Fruit fly (Drosophila melanogaster) whole organism, embryonic: ENCODE measurements around the gene papi.

Source experiments
- Abd-B ChIP-seq: fragments of 200-800 bp; sonication (Bioruptor generic); optimal IDR thresholded peaks from 2 replicates; lab custom pipeline; 2018; ENCODE audit warnings: missing biosample characterization, mild to moderate bottlenecking, missing genetic modification characterization, moderate library complexity
- CG10209 ChIP-seq: fragments of 200-800 bp; sonication (Bioruptor generic); optimal IDR thresholded peaks from 3 replicates; lab custom pipeline; 2017; ENCODE audit warnings: missing biosample characterization, mild to moderate bottlenecking, missing genetic modification characterization, missing genetic modification reagents
- CG10274 ChIP-seq: fragments of 200-800 bp; sonication (Bioruptor generic); optimal IDR thresholded peaks from 3 replicates; lab custom pipeline; 2017; ENCODE audit warnings: missing biosample characterization, mild to moderate bottlenecking, missing genetic modification characterization
- CG11247 ChIP-seq: fragments of 200-800 bp; sonication (Bioruptor generic); IDR thresholded peaks from 2 replicates; pipeline ENCODE4 v1.3.6; 2022; ENCODE audit warnings: missing biosample characterization, missing genetic modification characterization
- CG11398 ChIP-seq: fragments of 200-800 bp; sonication (Bioruptor generic); optimal IDR thresholded peaks from 2 replicates; lab custom pipeline; 2016; ENCODE audit warnings: missing biosample characterization, missing genetic modification characterization
- CG12769 ChIP-seq: fragments of 200-800 bp; sonication (Bioruptor generic); optimal IDR thresholded peaks from 2 replicates; lab custom pipeline; 2019; ENCODE audit warnings: missing biosample characterization, mild to moderate bottlenecking, missing genetic modification characterization, moderate library complexity
- CG13894 ChIP-seq: fragments of 200-800 bp; sonication (Bioruptor generic); optimal IDR thresholded peaks from 3 replicates; lab custom pipeline; 2018; ENCODE audit warnings: missing biosample characterization, mild to moderate bottlenecking, missing genetic modification characterization, moderate library complexity
- CG14965 ChIP-seq: fragments of 200-800 bp; sonication (Bioruptor generic); optimal IDR thresholded peaks from 2 replicates; lab custom pipeline; 2016; ENCODE audit warnings: missing biosample characterization, missing genetic modification characterization, borderline replicate concordance
- CG17359 ChIP-seq: fragments of 200-800 bp; sonication (Bioruptor generic); optimal IDR thresholded peaks from 3 replicates; lab custom pipeline; 2018; ENCODE audit warnings: missing biosample characterization, mild to moderate bottlenecking, missing genetic modification characterization, moderate library complexity
- CG2199 ChIP-seq: fragments of 200-800 bp; sonication (Bioruptor generic); IDR thresholded peaks from 3 replicates; pipeline ENCODE4 v1.3.6; 2022; ENCODE audit warnings: missing biosample characterization, missing genetic modification characterization
- CG43689 ChIP-seq: fragments of 200-800 bp; sonication (Bioruptor generic); IDR thresholded peaks from 2 replicates; pipeline ENCODE4 v1.3.6; 2022; ENCODE audit warnings: missing biosample characterization, missing genetic modification characterization
- CG5180 ChIP-seq: fragments of 200-800 bp; sonication (Bioruptor generic); optimal IDR thresholded peaks from 3 replicates; lab custom pipeline; 2017; ENCODE audit warnings: missing biosample characterization, missing genetic modification characterization, mild to moderate bottlenecking, moderate library complexity, missing genetic modification reagents
- CG8478 ChIP-seq: fragments of >200 bp; optimal IDR thresholded peaks from 2 replicates; lab custom pipeline; 2018
- Dbx ChIP-seq: fragments of 200-800 bp; sonication (Bioruptor generic); IDR thresholded peaks from 3 replicates; pipeline ENCODE4 v1.3.6; 2022; ENCODE audit warnings: missing biosample characterization, missing genetic modification characterization
- Deaf1 ChIP-seq: fragments of 200-800 bp; optimal IDR thresholded peaks from 3 replicates; lab custom pipeline; 2019; ENCODE audit warnings: missing biosample characterization, mild to moderate bottlenecking, missing genetic modification characterization, moderate library complexity
- ERR ChIP-seq: fragments of 200-800 bp; sonication (Bioruptor generic); optimal IDR thresholded peaks from 2 replicates; lab custom pipeline; 2016; ENCODE audit warnings: missing biosample characterization, missing genetic modification characterization
- Eip74EF ChIP-seq, 2 experiments: fragments of 200-800 bp in 1 of 2; fragments of >200 bp in 1 of 2; sonication (Bioruptor generic) in 1 of 2; optimal IDR thresholded peaks; 2 replicates each; lab custom pipeline; 2017 to 2019; ENCODE audit warnings: missing biosample characterization in 2 of 2, missing genetic modification characterization in 2 of 2, mild to moderate bottlenecking in 1 of 2, moderate library complexity in 1 of 2
- Ets97D ChIP-seq: fragments of 200-800 bp; sonication (Bioruptor generic); optimal IDR thresholded peaks from 3 replicates; lab custom pipeline; 2016; ENCODE audit warnings: missing biosample characterization, missing genetic modification characterization
- Hr3 ChIP-seq: fragments of 200-800 bp; sonication (Bioruptor generic); optimal IDR thresholded peaks from 3 replicates; lab custom pipeline; 2016; ENCODE audit warnings: missing biosample characterization, missing genetic modification characterization
- Hr78 ChIP-seq, 2 experiments: fragments of 200-800 bp in 1 of 2; fragments of >200 bp in 1 of 2; sonication (Bioruptor generic) in 1 of 2; optimal IDR thresholded peaks; 2 replicates each; lab custom pipeline; 2017 to 2019; ENCODE audit warnings: missing biosample characterization in 2 of 2, missing genetic modification characterization in 2 of 2, mild to moderate bottlenecking in 1 of 2, moderate library complexity in 1 of 2
- Med ChIP-seq: fragments of 200-800 bp; sonication (Bioruptor generic); peaks from one replicate; lab custom pipeline; 2016; ENCODE audit warnings: missing biosample characterization, missing genetic modification characterization, mild to moderate bottlenecking, inconsistent platforms, moderate library complexity
- Meics ChIP-seq: fragments of 200-800 bp; sonication (Bioruptor generic); optimal IDR thresholded peaks from 2 replicates; lab custom pipeline; 2017; ENCODE audit warnings: missing biosample characterization, mild to moderate bottlenecking, missing genetic modification characterization
- Myb ChIP-seq: fragments of 200-800 bp; sonication (Bioruptor generic); optimal IDR thresholded peaks from 2 replicates; lab custom pipeline; 2016; ENCODE audit warnings: missing biosample characterization, missing genetic modification characterization
- Nf-YB ChIP-seq: fragments of 200-800 bp; sonication (Bioruptor generic); optimal IDR thresholded peaks from 3 replicates; lab custom pipeline; 2019; ENCODE audit warnings: missing biosample characterization, mild to moderate bottlenecking, missing genetic modification characterization, moderate library complexity
- Side ChIP-seq: fragments of 200-800 bp; sonication (Bioruptor generic); optimal IDR thresholded peaks from 2 replicates; lab custom pipeline; 2016; ENCODE audit warnings: missing biosample characterization, missing genetic modification characterization
- ap ChIP-seq: fragments of 200-800 bp; sonication (Bioruptor generic); IDR thresholded peaks from 2 replicates; pipeline ENCODE4 v1.3.6; 2022; ENCODE audit warnings: missing biosample characterization, missing genetic modification characterization
- cas ChIP-seq: fragments of 200-800 bp; sonication (Bioruptor generic); IDR thresholded peaks from 2 replicates; pipeline ENCODE4 v1.3.6; 2022; ENCODE audit warnings: missing biosample characterization, missing genetic modification characterization
- cato ChIP-seq: fragments of 200-800 bp; sonication (Bioruptor generic); optimal IDR thresholded peaks from 2 replicates; lab custom pipeline; 2016; ENCODE audit warnings: missing biosample characterization, missing genetic modification characterization, borderline replicate concordance
- dysf ChIP-seq: fragments of 200-800 bp; sonication (Bioruptor generic); IDR thresholded peaks from 3 replicates; pipeline ENCODE4 v1.3.6; 2022; ENCODE audit warnings: missing biosample characterization, missing genetic modification characterization
- exex ChIP-seq: fragments of 200-800 bp; sonication (Bioruptor generic); optimal IDR thresholded peaks from 4 replicates; lab custom pipeline; 2018; ENCODE audit warnings: missing biosample characterization, mild to moderate bottlenecking, missing genetic modification characterization, moderate library complexity
- fru ChIP-seq: fragments of >200 bp; optimal IDR thresholded peaks from 2 replicates; lab custom pipeline; 2017
- ftz-f1 ChIP-seq: fragments of 200-800 bp; sonication (Bioruptor generic); optimal IDR thresholded peaks from 2 replicates; lab custom pipeline; 2016; ENCODE audit warnings: missing biosample characterization, missing genetic modification characterization
- gt ChIP-seq: fragments of 200-800 bp; sonication (Bioruptor generic); IDR thresholded peaks from 2 replicates; pipeline ENCODE4 v1.3.6; 2022; ENCODE audit warnings: missing biosample characterization, missing genetic modification characterization
- insv ChIP-seq, 2 experiments: fragments of 200-800 bp; sonication (Bioruptor generic); optimal IDR thresholded peaks; 3 replicates each; lab custom pipeline; 2016 to 2018; ENCODE audit warnings: missing biosample characterization in 2 of 2, missing genetic modification characterization in 2 of 2
- inv ChIP-seq: fragments of 200-800 bp; sonication (Bioruptor generic); IDR thresholded peaks from 2 replicates; pipeline ENCODE4 v1.3.6; 2022; ENCODE audit warnings: missing biosample characterization, missing genetic modification characterization; ENCODE audit not compliant: partially characterized antibody
- luna ChIP-seq: fragments of 200-800 bp; sonication (Bioruptor generic); optimal IDR thresholded peaks from 2 replicates; lab custom pipeline; 2016; ENCODE audit warnings: missing biosample characterization, missing genetic modification characterization
- oc ChIP-seq: fragments of 200-800 bp; sonication (Bioruptor generic); optimal IDR thresholded peaks from 2 replicates; lab custom pipeline; 2018; ENCODE audit warnings: missing biosample characterization, mild to moderate bottlenecking, missing genetic modification characterization, moderate library complexity
- odd ChIP-seq: fragments of 200-800 bp; sonication (Bioruptor generic); optimal IDR thresholded peaks from 2 replicates; lab custom pipeline; 2017; ENCODE audit warnings: missing biosample characterization, mild to moderate bottlenecking, missing genetic modification characterization
- pita ChIP-seq: fragments of 200-800 bp; sonication (Bioruptor generic); optimal IDR thresholded peaks from 2 replicates; lab custom pipeline; 2017; ENCODE audit warnings: missing biosample characterization, mild to moderate bottlenecking, missing genetic modification characterization
- salm ChIP-seq: fragments of 200-800 bp; sonication (Bioruptor generic); optimal IDR thresholded peaks from 2 replicates; lab custom pipeline; 2018; ENCODE audit warnings: missing biosample characterization, mild to moderate bottlenecking, missing genetic modification characterization
- sd ChIP-seq: fragments of 200-800 bp; sonication (Bioruptor generic); optimal IDR thresholded peaks from 3 replicates; lab custom pipeline; 2018; ENCODE audit warnings: missing biosample characterization, mild to moderate bottlenecking, missing genetic modification characterization, moderate library complexity
- slou ChIP-seq: fragments of 200-800 bp; sonication (Bioruptor generic); optimal IDR thresholded peaks from 3 replicates; lab custom pipeline; 2016; ENCODE audit warnings: missing biosample characterization, missing genetic modification characterization
- sug ChIP-seq: fragments of 200-800 bp; optimal IDR thresholded peaks from 2 replicates; lab custom pipeline; 2019; ENCODE audit warnings: missing biosample characterization, mild to moderate bottlenecking, missing genetic modification characterization, moderate library complexity
- tio ChIP-seq: fragments of 200-800 bp; sonication (Bioruptor generic); optimal IDR thresholded peaks from 2 replicates; lab custom pipeline; 2017; ENCODE audit warnings: missing biosample characterization, missing genetic modification characterization, inconsistent platforms
- unc-4 ChIP-seq: fragments of 200-800 bp; sonication (Bioruptor generic); IDR thresholded peaks from 2 replicates; pipeline ENCODE4 v1.3.6; 2022; ENCODE audit warnings: missing biosample characterization, missing genetic modification characterization; ENCODE audit not compliant: partially characterized antibody
- zen ChIP-seq: fragments of 200-800 bp; sonication (Bioruptor generic); optimal IDR thresholded peaks from 3 replicates; lab custom pipeline; 2018; ENCODE audit warnings: missing biosample characterization, mild to moderate bottlenecking, missing genetic modification characterization, moderate library complexity
- zfh2 ChIP-seq: fragments of 200-800 bp; sonication (Bioruptor generic); optimal IDR thresholded peaks from 2 replicates; lab custom pipeline; 2016; ENCODE audit warnings: missing biosample characterization, missing genetic modification characterization

Gene papi

DNA sequence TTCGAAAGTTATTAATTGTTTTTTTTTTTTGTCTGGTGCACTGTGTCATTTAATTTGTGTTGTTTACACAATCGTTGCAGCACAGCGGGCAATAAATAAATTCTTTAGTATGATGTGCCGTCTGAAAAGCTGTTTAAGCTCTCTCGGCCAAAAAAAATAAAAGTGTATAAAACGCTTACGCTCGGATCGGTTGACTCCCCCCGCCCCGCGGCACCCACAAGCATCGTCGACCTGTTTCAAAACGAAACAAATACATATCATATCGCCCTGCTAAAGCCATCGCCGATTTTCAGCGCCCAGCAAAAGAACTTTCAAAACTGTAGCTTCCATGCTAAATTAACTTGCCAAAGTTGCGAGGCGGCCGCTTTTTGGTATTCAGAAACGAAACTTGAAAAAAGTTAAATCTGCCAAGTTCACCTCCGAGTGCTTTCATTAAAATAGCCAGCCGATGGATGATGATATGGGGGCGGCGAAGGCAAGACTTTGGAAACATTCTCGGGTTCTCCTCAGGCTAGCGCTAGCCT lies 26.2 kb upstream of the papi start:
- TF ChIP-seq Abd-B (no peak), exex (tag; lab: Kevin White, UChicago) (peak; percentile 19), ftz-f1 (GFP tag; lab: Kevin White, UChicago) (peak; percentile 10), zfh2 (GFP tag; lab: Kevin White, UChicago) (no peak), CG17359 (no peak), sug (peak; percentile 14), slou (no peak), sd (peak; percentile 22), Med (peak; percentile 77), CG5180 (no peak), cas (no peak), Hr78 (GFP tag; optimal IDR thresholded peaks at IDR 0.05; lab: Kevin White, UChicago) (no peak), CG12769 (tag; lab: Kevin White, UChicago) (peak; percentile 22), Deaf1 (peak; percentile 12), CG13894 (tag; lab: Kevin White, UChicago) (peak; percentile 66)

DNA sequence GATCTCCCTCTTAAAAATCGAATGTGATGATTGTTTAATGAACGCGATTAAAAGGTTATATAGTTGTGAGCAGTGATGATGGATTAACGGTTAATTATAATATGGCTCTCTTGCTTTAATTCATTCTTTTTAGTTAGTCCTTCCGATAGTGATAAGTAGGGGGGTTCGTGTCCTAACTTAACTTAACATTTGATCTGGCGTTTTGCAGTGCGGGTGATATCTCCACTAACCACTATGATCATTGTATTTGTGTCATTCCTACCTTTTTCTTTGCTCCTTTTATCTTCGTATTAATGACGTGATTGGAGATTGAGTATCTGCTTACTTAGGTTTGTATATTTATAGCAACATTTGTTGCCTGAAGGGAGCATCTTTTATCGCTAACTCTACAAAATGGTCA lies 25.2 kb upstream of the papi start:
- TF ChIP-seq insv (GFP tag; optimal IDR thresholded peaks at IDR 0.05; lab: Kevin White, UChicago): peak in 1 of 2 experiments; percentile 53
- no peak for TF ChIP-seq ap
- TF ChIP-seq salm (tag; lab: Kevin White, UChicago): no peak
- TF ChIP-seq CG2199 (GFP tag; lab: Robert Waterston, UW): no peak
- TF ChIP-seq ERR (GFP tag; lab: Kevin White, UChicago): no peak
- no peak for TF ChIP-seq CG10274 (GFP tag; lab: Kevin White, UChicago)
- TF ChIP-seq zen (tag; lab: Kevin White, UChicago): peak; percentile 16
- TF ChIP-seq pita (GFP tag; lab: Kevin White, UChicago): peak; percentile 37

DNA sequence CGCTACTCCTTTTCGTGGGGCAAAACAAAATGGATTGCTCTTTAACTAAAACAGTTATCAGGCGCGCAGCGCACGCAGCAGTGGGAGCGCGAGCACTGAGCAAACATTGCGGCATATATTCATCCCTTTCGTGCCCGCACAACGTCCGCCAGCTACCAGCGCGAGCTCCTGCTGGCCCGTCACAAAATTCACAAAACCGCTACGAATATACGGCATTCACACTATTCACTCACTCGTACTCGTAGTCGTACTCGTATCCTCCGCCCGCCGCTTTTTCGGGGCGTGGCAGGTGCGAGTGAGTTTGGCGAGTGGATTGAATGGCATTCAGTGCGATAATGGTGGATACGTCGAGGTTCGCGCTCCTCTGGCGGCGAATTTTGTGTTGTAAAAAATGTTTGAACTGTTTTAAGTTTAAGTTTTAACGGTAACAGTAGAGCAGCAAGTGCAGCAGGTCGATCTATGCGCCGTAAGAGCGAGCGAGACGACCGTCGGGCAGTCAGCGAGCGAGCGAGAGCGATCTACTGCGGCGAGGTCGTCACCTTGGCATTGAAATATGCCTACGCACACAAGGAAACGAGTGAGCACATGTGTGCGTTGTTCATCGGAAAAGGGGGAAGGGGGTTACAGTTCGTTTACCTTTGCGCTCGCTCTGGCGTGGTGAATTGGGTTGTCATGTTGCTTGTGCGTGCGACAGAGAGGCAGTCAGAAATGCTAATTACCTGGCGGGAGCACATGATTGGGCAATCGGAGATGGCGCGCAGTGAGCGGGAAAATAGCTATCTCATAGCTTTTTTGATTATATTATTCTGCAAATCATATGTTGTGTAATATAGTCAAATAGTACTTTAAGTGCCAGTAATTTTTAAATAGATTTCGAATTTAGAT lies 23.7 kb upstream of the papi start:
- peak in 1 of 2 experiments; percentile 94 for TF ChIP-seq Eip74EF (GFP tag; optimal IDR thresholded peaks at IDR 0.05; lab: Kevin White, UChicago)
- no peak for TF ChIP-seq oc (tag; lab: Kevin White, UChicago)
- TF ChIP-seq Myb (GFP tag; lab: Kevin White, UChicago): peak; percentile 32
- peak; percentile 80 for TF ChIP-seq Nf-YB (GFP tag; lab: Kevin White, UChicago)
- peak; percentile 38 for TF ChIP-seq odd
- TF ChIP-seq Ets97D (GFP tag; lab: Kevin White, UChicago): no peak
- TF ChIP-seq CG43689 (GFP tag; lab: Robert Waterston, UW): no peak
- TF ChIP-seq Side (GFP tag; lab: Kevin White, UChicago): peak; percentile 59
- no peak for TF ChIP-seq CG11247 (GFP tag; lab: Robert Waterston, UW)
- peak; percentile 94 for TF ChIP-seq CG8478 (lab: Kevin White, UChicago)
- TF ChIP-seq CG11398 (GFP tag; lab: Kevin White, UChicago): no peak
- TF ChIP-seq gt (GFP tag; lab: Robert Waterston, UW): no peak
- peak; percentile 62 for TF ChIP-seq Hr3 (GFP tag; lab: Kevin White, UChicago)
- TF ChIP-seq dysf (GFP tag; lab: Robert Waterston, UW): no peak
- TF ChIP-seq Meics (GFP tag; lab: Kevin White, UChicago): peak; percentile 77
- no peak for TF ChIP-seq Dbx
- TF ChIP-seq cato (GFP tag; lab: Kevin White, UChicago): no peak
- peak; percentile 69 for TF ChIP-seq CG10209 (GFP tag; lab: Kevin White, UChicago)
- TF ChIP-seq CG14965: no peak
- TF ChIP-seq tio: peak; percentile 24
- TF ChIP-seq zfh2 (GFP tag; lab: Kevin White, UChicago): peak; percentile 18
- no peak for TF ChIP-seq unc-4 (GFP tag; lab: Robert Waterston, UW)
- no peak for TF ChIP-seq inv (GFP tag; lab: Robert Waterston, UW)
- TF ChIP-seq fru (lab: Kevin White, UChicago): peak; percentile 10
- peak; percentile 19 for TF ChIP-seq luna (GFP tag; lab: Kevin White, UChicago)
